Fruit fly (Drosophila melanogaster): Measurements from ENCODE around the gene mus201.

dm6 chr2L:8480825-8481224, 42.9 kb downstream of the mus201 start:
- TF ChIP-seq ttk (optimal IDR thresholded peaks at IDR 0.05) (no peak), Myc (optimal IDR thresholded peaks at IDR 0.05) (no peak), psq (optimal IDR thresholded peaks at IDR 0.05) (no peak), Sin3A (optimal IDR thresholded peaks at IDR 0.05) (no peak)
